Worm (Caenorhabditis elegans) whole organism, midembryonic: ENCODE measurements around the gene F22F1.2.

Experiments used
- T22C8.4 ChIP-seq: fragments of 200-800 bp; sonication (Bioruptor generic); IDR thresholded peaks from 2 replicates; pipeline ENCODE4 v1.3.6; 2022; ENCODE audit warnings: missing genetic modification characterization, missing compliant biosample characterization
- cog-1 ChIP-seq: sonication (generic microtip); optimal IDR thresholded peaks from 2 replicates; lab custom pipeline; 2016; ENCODE audit warnings: missing genetic modification characterization, missing compliant biosample characterization
- flt-1 ChIP-seq: fragments of 200-800 bp; sonication (Bioruptor generic); IDR thresholded peaks from 2 replicates; pipeline ENCODE4 v1.3.6; 2022; ENCODE audit warnings: missing genetic modification characterization, missing compliant biosample characterization
- klf-2 ChIP-seq: fragments of 200-800 bp; sonication (Bioruptor generic); conservative IDR thresholded peaks from 2 replicates; pipeline ENCODE4 v1.3.6; 2022; ENCODE audit warnings: missing genetic modification reagents, missing genetic modification characterization, missing compliant biosample characterization
- med-1 ChIP-seq: sonication (generic microtip); optimal IDR thresholded peaks from 2 replicates; lab custom pipeline; 2017; ENCODE audit warnings: missing genetic modification characterization, mild to moderate bottlenecking, missing compliant biosample characterization, antibody characterized with exemption, missing genetic modification reagents; ENCODE audit not compliant: insufficient read depth
- ref-1 ChIP-seq: fragments of 200-800 bp; sonication (Bioruptor generic); conservative IDR thresholded peaks from 2 replicates; pipeline ENCODE4 v1.3.6; 2022; ENCODE audit warnings: missing genetic modification reagents, missing genetic modification characterization, missing compliant biosample characterization
- tab-1 ChIP-seq: fragments of 200-800 bp; sonication (Bioruptor generic); IDR thresholded peaks from 2 replicates; pipeline ENCODE4 v1.3.6; 2022; ENCODE audit warnings: missing genetic modification characterization, missing compliant biosample characterization
- ztf-23 ChIP-seq: fragments of 200-800 bp; sonication (Bioruptor generic); IDR thresholded peaks from 2 replicates; pipeline ENCODE4 v1.3.6; 2022; ENCODE audit warnings: missing genetic modification reagents, missing genetic modification characterization, missing compliant biosample characterization
- ztf-29 ChIP-seq: fragments of 200-800 bp; sonication (Bioruptor generic); IDR thresholded peaks from 2 replicates; pipeline ENCODE4 v1.3.6; 2022; ENCODE audit warnings: missing genetic modification reagents, missing genetic modification characterization, missing compliant biosample characterization

- TF ChIP-seq klf-2 (no peak), cog-1 (tag; lab: Kevin White, UChicago) (no peak), ztf-29 (GFP tag; lab: Robert Waterston, UW) (no peak), flt-1 (GFP tag; lab: Robert Waterston, UW) (no peak), T22C8.4 (no peak), med-1 (GFP tag; lab: Kevin White, UChicago) (no peak), ref-1 (GFP tag; lab: Robert Waterston, UW) (no peak), tab-1 (GFP tag; lab: Robert Waterston, UW) (no peak), ztf-23 (no peak)
Measured at ce11 chrX:8120281-8120680, 30.2 kb downstream of the F22F1.2 start.
